Worm (Caenorhabditis elegans): ENCODE measurements around the gene Y41E3.1.

ce11 chrIV:14953802-14954201, 4.9 kb downstream of the Y41E3.1 start:
- TF ChIP-seq zip-8 (tag; optimal IDR thresholded peaks at IDR 0.05) (no peak), nhr-237 (tag; optimal IDR thresholded peaks at IDR 0.05) (no peak), unc-62 (GFP tag; optimal IDR thresholded peaks at IDR 0.05) (no peak), tbx-8 (GFP tag; optimal IDR thresholded peaks at IDR 0.05) (no peak), cnd-1 (tag; optimal IDR thresholded peaks at IDR 0.05) (no peak)

Measured in whole organism, mixed stage, embryonic.